Worm (Caenorhabditis elegans) whole organism, L2 larva: ENCODE measurements around the gene fat-6.

Experiments used
- blmp-1 ChIP-seq: sonication (generic microtip); optimal IDR thresholded peaks from 2 replicates; lab custom pipeline; 2017; ENCODE audit warnings: missing genetic modification characterization, mild to moderate bottlenecking, missing compliant biosample characterization, antibody characterized with exemption, moderate library complexity; ENCODE audit not compliant: insufficient read depth
- egl-27 ChIP-seq: sonication (generic microtip); optimal IDR thresholded peaks from 3 replicates; lab custom pipeline; 2017; ENCODE audit warnings: missing biosample characterization, missing genetic modification reagents, missing genetic modification characterization
- elt-3 ChIP-seq: sonication (generic microtip); optimal IDR thresholded peaks from 2 replicates; lab custom pipeline; 2017; ENCODE audit warnings: missing biosample characterization, missing genetic modification characterization
- fos-1 ChIP-seq: fragments of 150-350 bp; optimal IDR thresholded peaks from 2 replicates; lab custom pipeline; 2014; ENCODE audit warnings: missing biosample characterization, missing genetic modification characterization
- lin-13 ChIP-seq: fragments of 150-350 bp; optimal IDR thresholded peaks from 2 replicates; lab custom pipeline; 2014; ENCODE audit warnings: missing biosample characterization, missing genetic modification reagents, missing genetic modification characterization
- lin-39 ChIP-seq: fragments of 150-350 bp; optimal IDR thresholded peaks from 2 replicates; lab custom pipeline; 2014; ENCODE audit warnings: missing biosample characterization, missing genetic modification reagents, missing genetic modification characterization
- lsy-2 ChIP-seq, 2 experiments: fragments of 150-350 bp in 1 of 2; sonication (generic microtip) in 1 of 2; optimal IDR thresholded peaks; 2 replicates each; lab custom pipeline; 2014 to 2017; ENCODE audit warnings: missing biosample characterization in 2 of 2, missing genetic modification characterization in 2 of 2
- nhr-11 ChIP-seq: fragments of 150-350 bp; optimal IDR thresholded peaks from 2 replicates; lab custom pipeline; 2014; ENCODE audit warnings: missing biosample characterization, missing genetic modification characterization
- nhr-25 ChIP-seq: fragments of 150-350 bp; sonication (generic microtip); optimal IDR thresholded peaks from 3 replicates; lab custom pipeline; 2014; ENCODE audit warnings: missing biosample characterization, missing genetic modification characterization
- nhr-6 ChIP-seq: fragments of 150-350 bp; optimal IDR thresholded peaks from 2 replicates; lab custom pipeline; 2014; ENCODE audit warnings: missing biosample characterization, missing genetic modification characterization
- skn-1 ChIP-seq: sonication (generic microtip); optimal IDR thresholded peaks from 2 replicates; lab custom pipeline; 2017; ENCODE audit warnings: missing biosample characterization, missing genetic modification characterization
- zag-1 ChIP-seq: fragments of 150-350 bp; optimal IDR thresholded peaks from 2 replicates; lab custom pipeline; 2014; ENCODE audit warnings: missing biosample characterization, missing genetic modification characterization
- ztf-1 ChIP-seq: fragments of 200-800 bp; sonication (Bioruptor generic); conservative IDR thresholded peaks from 2 replicates; pipeline ENCODE4 v1.3.6; 2022; ENCODE audit warnings: missing genetic modification characterization, missing compliant biosample characterization
- ztf-11 ChIP-seq: sonication (generic microtip); optimal IDR thresholded peaks from 2 replicates; lab custom pipeline; 2017; ENCODE audit warnings: missing biosample characterization, missing genetic modification characterization

ce11 chrIV:11897710-11898109, 17.8 kb downstream of the fat-6 start:
- TF ChIP-seq lin-13 (no peak), egl-27 (no peak), blmp-1 (tag; lab: Kevin White, UChicago) (peak; percentile 16), lin-39 (no peak), zag-1 (tag; lab: Kevin White, UChicago) (no peak), elt-3 (tag; lab: Kevin White, UChicago) (no peak), nhr-6 (no peak), ztf-11 (tag; lab: Kevin White, UChicago) (no peak), nhr-11 (tag; lab: Kevin White, UChicago) (no peak), skn-1 (tag; lab: Kevin White, UChicago) (no peak), nhr-25 (peak; percentile 73), ztf-1 (GFP tag; lab: Robert Waterston, UW) (no peak), fos-1 (tag; lab: Kevin White, UChicago) (peak; percentile 72), lsy-2 (tag; optimal IDR thresholded peaks at IDR 0.05; lab: Kevin White, UChicago) (peak in 1 of 2 experiments; percentile 58)
